Worm (Caenorhabditis elegans) whole organism, L4 larva: ENCODE results near the gene srh-229.
"Not testable (repeated sequence)": the region's sequence is repeated elsewhere in the genome, so short reads cannot be mapped to it uniquely, and the experiment has no call there.

Source experiments
- F26F4.8 ChIP-seq: fragments of 200-800 bp; sonication (Bioruptor generic); conservative IDR thresholded peaks from 2 replicates; pipeline ENCODE4 v1.3.6; 2022; ENCODE audit warnings: missing genetic modification characterization, missing compliant biosample characterization
- F37D6.2 ChIP-seq: sonication (generic microtip); optimal IDR thresholded peaks from 2 replicates; lab custom pipeline; 2016; ENCODE audit warnings: mild to moderate bottlenecking, missing genetic modification characterization, missing compliant biosample characterization
- F49E8.2 ChIP-seq: sonication (generic microtip); optimal IDR thresholded peaks from 2 replicates; lab custom pipeline; 2016; ENCODE audit warnings: missing compliant biosample characterization, mild to moderate bottlenecking, missing genetic modification characterization, borderline replicate concordance
- T20F7.1 ChIP-seq: fragments of 200-800 bp; sonication (Bioruptor generic); optimal IDR thresholded peaks from 2 replicates; lab custom pipeline; 2018; ENCODE audit warnings: mild to moderate bottlenecking, missing genetic modification characterization, missing compliant biosample characterization
- T26A8.4 ChIP-seq: fragments of 200-800 bp; sonication (Bioruptor generic); IDR thresholded peaks from 2 replicates; pipeline ENCODE4 v1.3.6; 2022; ENCODE audit warnings: missing genetic modification characterization, missing compliant biosample characterization
- ZK337.2 ChIP-seq: fragments of 200-800 bp; sonication (Bioruptor generic); IDR thresholded peaks from 2 replicates; pipeline ENCODE4 v1.3.6; 2022; ENCODE audit warnings: missing genetic modification reagents, missing genetic modification characterization, missing compliant biosample characterization
- attf-4 ChIP-seq: sonication (generic microtip); optimal IDR thresholded peaks from 3 replicates; lab custom pipeline; 2017; ENCODE audit warnings: missing biosample characterization, missing genetic modification characterization
- ceh-28 ChIP-seq: fragments of 150-350 bp; optimal IDR thresholded peaks from 2 replicates; lab custom pipeline; 2014; ENCODE audit warnings: missing biosample characterization, missing genetic modification reagents, missing genetic modification characterization
- ceh-32 ChIP-seq: sonication (generic microtip); optimal IDR thresholded peaks from 2 replicates; lab custom pipeline; 2016; ENCODE audit warnings: mild to moderate bottlenecking, missing genetic modification characterization, missing compliant biosample characterization; ENCODE audit not compliant: poor library complexity
- ceh-44 ChIP-seq: fragments of 200-800 bp; sonication (Bioruptor generic); IDR thresholded peaks from 2 replicates; pipeline ENCODE4 v1.3.6; 2022; ENCODE audit warnings: missing genetic modification reagents, missing genetic modification characterization, missing compliant biosample characterization
- daf-19 ChIP-seq: fragments of 200-800 bp; sonication (Bioruptor generic); conservative IDR thresholded peaks from 2 replicates; pipeline ENCODE4 v1.3.6; 2022; ENCODE audit warnings: missing genetic modification characterization, missing compliant biosample characterization
- dmd-8 ChIP-seq: fragments of 200-800 bp; sonication (Bioruptor generic); IDR thresholded peaks from 2 replicates; pipeline ENCODE4 v1.3.6; 2022; ENCODE audit warnings: missing genetic modification characterization, missing compliant biosample characterization
- dpl-1 ChIP-seq: fragments of 150-350 bp; optimal IDR thresholded peaks from 2 replicates; lab custom pipeline; 2014; ENCODE audit warnings: missing biosample characterization, missing genetic modification reagents, missing genetic modification characterization
- egl-27 ChIP-seq: sonication (generic microtip); optimal IDR thresholded peaks from 3 replicates; lab custom pipeline; 2017; ENCODE audit warnings: missing biosample characterization, missing genetic modification reagents, missing genetic modification characterization
- egl-43 ChIP-seq: fragments of 200-800 bp; sonication (Bioruptor generic); IDR thresholded peaks from 2 replicates; pipeline ENCODE4 v1.3.6; 2022; ENCODE audit warnings: missing genetic modification reagents, missing genetic modification characterization, missing compliant biosample characterization
- fkh-10 ChIP-seq: fragments of 150-350 bp; optimal IDR thresholded peaks from 2 replicates; lab custom pipeline; 2014; ENCODE audit warnings: missing biosample characterization, missing genetic modification reagents, missing genetic modification characterization
- gei-8 ChIP-seq: fragments of 200-800 bp; sonication (Bioruptor generic); optimal IDR thresholded peaks from 2 replicates; lab custom pipeline; 2018; ENCODE audit warnings: mild to moderate bottlenecking, missing genetic modification characterization, missing compliant biosample characterization
- hlh-30 ChIP-seq: sonication (generic microtip); optimal IDR thresholded peaks from 2 replicates; lab custom pipeline; 2017; ENCODE audit warnings: antibody characterized with exemption, mild to moderate bottlenecking, missing genetic modification characterization, missing compliant biosample characterization; ENCODE audit not compliant: insufficient read depth
- lsy-2 ChIP-seq, 2 experiments: fragments of 150-350 bp in 1 of 2; sonication (generic microtip) in 1 of 2; optimal IDR thresholded peaks; 2 replicates each; lab custom pipeline; 2014 to 2017; ENCODE audit warnings: missing biosample characterization in 2 of 2, missing genetic modification characterization in 2 of 2
- madf-5 ChIP-seq, 2 experiments: fragments of 200-800 bp; sonication (Bioruptor generic); IDR thresholded peaks; 2 replicates each; pipeline ENCODE4 v1.3.6; 2022; ENCODE audit warnings: missing compliant biosample characterization in 2 of 2, missing genetic modification characterization in 2 of 2
- mdt-29 ChIP-seq: fragments of 200-800 bp; sonication (Bioruptor generic); IDR thresholded peaks from 2 replicates; pipeline ENCODE4 v1.3.6; 2022; ENCODE audit warnings: missing genetic modification reagents, missing genetic modification characterization, missing compliant biosample characterization
- mep-1 ChIP-seq: fragments of 150-350 bp; sonication (generic microtip); optimal IDR thresholded peaks from 3 replicates; lab custom pipeline; 2014; ENCODE audit warnings: missing biosample characterization, missing genetic modification characterization
- mxl-3 ChIP-seq: fragments of 200-800 bp; sonication (Bioruptor generic); optimal IDR thresholded peaks from 2 replicates; lab custom pipeline; 2018; ENCODE audit warnings: mild to moderate bottlenecking, missing genetic modification characterization, missing compliant biosample characterization
- nhr-10 ChIP-seq: fragments of 150-350 bp; optimal IDR thresholded peaks from 2 replicates; lab custom pipeline; 2014; ENCODE audit warnings: missing biosample characterization, missing genetic modification characterization
- nhr-111 ChIP-seq: fragments of 200-800 bp; sonication (Bioruptor generic); optimal IDR thresholded peaks from 2 replicates; lab custom pipeline; 2018; ENCODE audit warnings: mild to moderate bottlenecking, missing genetic modification characterization, missing compliant biosample characterization
- nhr-28 ChIP-seq: fragments of 150-350 bp; optimal IDR thresholded peaks from 2 replicates; lab custom pipeline; 2014; ENCODE audit warnings: missing biosample characterization, missing genetic modification characterization
- snpc-4 ChIP-seq: fragments of 150-350 bp; optimal IDR thresholded peaks from 2 replicates; lab custom pipeline; 2014; ENCODE audit warnings: missing biosample characterization, missing genetic modification characterization
- unc-130 ChIP-seq: sonication (generic microtip); optimal IDR thresholded peaks from 2 replicates; lab custom pipeline; 2016; ENCODE audit warnings: missing genetic modification reagents, missing genetic modification characterization, missing compliant biosample characterization
- zfp-3 ChIP-seq: fragments of 200-800 bp; sonication (Bioruptor generic); conservative IDR thresholded peaks from 2 replicates; pipeline ENCODE4 v1.3.6; 2022; ENCODE audit warnings: missing genetic modification reagents, missing genetic modification characterization, missing compliant biosample characterization

Gene srh-229

ce11 chrV:7520077-7520476 lies 15.9 kb upstream of the srh-229 start, which contains the start of gene srb-19:
srb-19 (minus strand) TSS chrV:7520177.
- TF ChIP-seq mep-1 (tag; lab: Kevin White, UChicago), result no peak

- TF ChIP-seq egl-43 (GFP tag; lab: Robert Waterston, UW), result no peak
- no peak for TF ChIP-seq ceh-28 (tag; lab: Kevin White, UChicago)
- TF ChIP-seq T26A8.4, result no peak
- TF ChIP-seq mep-1 (tag; lab: Kevin White, UChicago), result no peak
- no peak for TF ChIP-seq fkh-10
- TF ChIP-seq unc-130, result no peak
- TF ChIP-seq dmd-8 (GFP tag; lab: Robert Waterston, UW), result no peak
- no peak for TF ChIP-seq madf-5 (GFP tag; IDR thresholded peaks at IDR 0.05; lab: Robert Waterston, UW)
- no peak for TF ChIP-seq F26F4.8 (GFP tag; lab: Robert Waterston, UW)
- TF ChIP-seq ceh-44, result no peak
- TF ChIP-seq nhr-111 (GFP tag; lab: Kevin White, UChicago), result no peak
- TF ChIP-seq snpc-4 (tag; lab: Kevin White, UChicago), result no peak
- TF ChIP-seq gei-8 (GFP tag; lab: Kevin White, UChicago), result no peak
- no peak for TF ChIP-seq nhr-28 (tag; lab: Kevin White, UChicago)
- no peak for TF ChIP-seq lsy-2 (tag; optimal IDR thresholded peaks at IDR 0.05; lab: Kevin White, UChicago)
- TF ChIP-seq hlh-30, result no peak
Measured at ce11 chrV:7514939-7515338, 10.8 kb upstream of the srh-229 start, which contains the start of gene srb-18. srb-18 (plus strand) TSS chrV:7515239.

- not testable (repeated sequence) for TF ChIP-seq dpl-1 (GFP tag; lab: Kevin White, UChicago); ceh-28 (tag; lab: Kevin White, UChicago); ZK337.2 (GFP tag; lab: Robert Waterston, UW)
- TF ChIP-seq, all 104 proteins: peak for 0; not testable (repeated sequence) for 104
Measured at ce11 chrV:7511465-7511864, 7.3 kb upstream of the srh-229 start, which contains the start of gene nhr-171. nhr-171 (plus strand) TSS chrV:7511765.

- TF ChIP-seq F49E8.2 (tag; lab: Kevin White, UChicago) (no peak), mdt-29 (no peak)
Measured at ce11 chrV:7508566-7509044, 4.4 kb upstream of the srh-229 start, which contains the start of the genes str-31 and nhr-172. str-31 (minus strand) TSS chrV:7508666. nhr-172 (plus strand) TSS chrV:7508994.

- no peak for TF ChIP-seq egl-27
- 0 out of 2 replicates have a peak, but pooled peaks have one; percentile 3 for TF ChIP-seq ceh-44
- TF ChIP-seq T20F7.1, result no peak
Measured at ce11 chrV:7506207-7506606, 2.0 kb upstream of the srh-229 start.

ce11 chrV:7501194-7501593 lies 3.0 kb downstream of the srh-229 start:
- TF ChIP-seq attf-4 (tag; lab: Kevin White, UChicago) (no peak), ceh-32 (tag; lab: Kevin White, UChicago) (no peak), lsy-2 (tag; optimal IDR thresholded peaks at IDR 0.05; lab: Kevin White, UChicago) (no peak), mxl-3 (GFP tag; lab: Kevin White, UChicago) (no peak), ceh-44 (no peak), nhr-10 (tag; lab: Kevin White, UChicago) (no peak), daf-19 (GFP tag; lab: Robert Waterston, UW) (no peak), zfp-3 (GFP tag; lab: Robert Waterston, UW) (no peak), F37D6.2 (tag; lab: Kevin White, UChicago) (no peak)
- TF ChIP-seq, all 104 proteins: peak for 0
